Fruit fly (Drosophila melanogaster): ENCODE results near the gene KLHL18.

dm6 chr3R:11981962-11982361, 28.3 kb downstream of the KLHL18 start, which contains the start of gene CG12224:
- TF ChIP-seq da (GFP tag; optimal IDR thresholded peaks at IDR 0.05): no peak
- no peak for TF ChIP-seq CG13775 (GFP tag; optimal IDR thresholded peaks at IDR 0.05)
